Worm (Caenorhabditis elegans) whole organism, L1 larva: ENCODE data around the gene col-175.
"Not testable (repeated sequence)": the region's sequence is repeated elsewhere in the genome, so short reads cannot be mapped to it uniquely, and the experiment has no call there.

Source experiments
- Y116A8C.19 ChIP-seq: sonication (generic microtip); optimal IDR thresholded peaks from 2 replicates; lab custom pipeline; 2016; ENCODE audit warnings: missing compliant biosample characterization, missing genetic modification characterization, borderline replicate concordance
- aha-1 ChIP-seq: fragments of 150-350 bp; optimal IDR thresholded peaks from 2 replicates; lab custom pipeline; 2014; ENCODE audit warnings: missing biosample characterization, missing genetic modification characterization
- aly-2 ChIP-seq: fragments of 150-350 bp; optimal IDR thresholded peaks from 2 replicates; lab custom pipeline; 2014; ENCODE audit warnings: missing biosample characterization, missing genetic modification characterization
- ama-1 ChIP-seq: fragments of 150-350 bp; optimal IDR thresholded peaks from 2 replicates; lab custom pipeline; 2014
- blmp-1 ChIP-seq: fragments of 150-350 bp; optimal IDR thresholded peaks from 2 replicates; lab custom pipeline; 2014; ENCODE audit warnings: missing biosample characterization, missing genetic modification characterization
- ceh-63 ChIP-seq: fragments of 200-800 bp; sonication (Bioruptor generic); optimal IDR thresholded peaks from 2 replicates; lab custom pipeline; 2018; ENCODE audit warnings: mild to moderate bottlenecking, missing genetic modification characterization, missing compliant biosample characterization
- ceh-82 ChIP-seq, 3 experiments: fragments of 150-350 bp in 1 of 3; sonication (generic microtip) in 2 of 3; optimal IDR thresholded peaks; 2 replicates each; lab custom pipeline; 2014 to 2017; ENCODE audit warnings: missing biosample characterization in 3 of 3, missing genetic modification characterization in 3 of 3
- dsc-1 ChIP-seq: sonication (generic microtip); optimal IDR thresholded peaks from 2 replicates; lab custom pipeline; 2016; ENCODE audit warnings: mild to moderate bottlenecking, missing genetic modification characterization, missing compliant biosample characterization
- efl-1 ChIP-seq, 4 experiments: fragments of 150-350 bp; optimal IDR thresholded peaks in 3 of 4; peaks in 1 of 4; 1 replicate in 1 of 4; 2 replicates in 3 of 4; lab custom pipeline; 2014; ENCODE audit warnings: missing biosample characterization in 2 of 4, missing genetic modification characterization in 2 of 4, missing genetic modification reagents in 2 of 4
- elt-3 ChIP-seq, 6 experiments: fragments of 150-350 bp in 1 of 6; sonication (generic microtip); optimal IDR thresholded peaks; 2 replicates each; lab custom pipeline; 2017 to 2018; ENCODE audit warnings: missing biosample characterization in 6 of 6, missing genetic modification characterization in 6 of 6, inconsistent platforms in 1 of 6
- ets-5 ChIP-seq: fragments of 200-800 bp; sonication (Bioruptor generic); IDR thresholded peaks from 2 replicates; pipeline ENCODE4 v1.3.6; 2022; ENCODE audit warnings: missing genetic modification characterization, missing compliant biosample characterization
- isw-1 ChIP-seq: fragments of 200-800 bp; sonication (Bioruptor generic); IDR thresholded peaks from 2 replicates; pipeline ENCODE4 v1.3.6; 2022; ENCODE audit warnings: missing genetic modification characterization, missing compliant biosample characterization
- lin-14 ChIP-seq: fragments of 200-800 bp; sonication (Bioruptor generic); optimal IDR thresholded peaks from 2 replicates; lab custom pipeline; 2018; ENCODE audit warnings: mild to moderate bottlenecking, missing genetic modification characterization, moderate library complexity, missing compliant biosample characterization
- lsy-2 ChIP-seq, 2 experiments: fragments of 150-350 bp; optimal IDR thresholded peaks; 2 replicates each; lab custom pipeline; 2014; ENCODE audit warnings: missing biosample characterization in 2 of 2, missing genetic modification characterization in 2 of 2
- nhr-11 ChIP-seq: fragments of 150-350 bp; optimal IDR thresholded peaks from 2 replicates; lab custom pipeline; 2014; ENCODE audit warnings: missing biosample characterization, missing genetic modification characterization
- nhr-71 ChIP-seq: sonication (generic microtip); optimal IDR thresholded peaks from 2 replicates; lab custom pipeline; 2016; ENCODE audit warnings: mild to moderate bottlenecking, missing genetic modification characterization, moderate library complexity, missing compliant biosample characterization
- nhr-85 ChIP-seq: sonication (generic microtip); peaks from one replicate; lab custom pipeline; 2016; ENCODE audit warnings: missing genetic modification characterization, inconsistent platforms, missing compliant biosample characterization
- skn-1 ChIP-seq: fragments of 150-350 bp; optimal IDR thresholded peaks from 2 replicates; lab custom pipeline; 2014; ENCODE audit warnings: missing biosample characterization, missing genetic modification characterization
- snpc-4 ChIP-seq: fragments of 150-350 bp; optimal IDR thresholded peaks from 2 replicates; lab custom pipeline; 2014; ENCODE audit warnings: missing biosample characterization, missing genetic modification characterization
- sox-4 ChIP-seq: sonication (generic microtip); optimal IDR thresholded peaks from 2 replicates; lab custom pipeline; 2016; ENCODE audit warnings: missing genetic modification characterization, missing compliant biosample characterization
- tlp-1 ChIP-seq: fragments of 150-350 bp; optimal IDR thresholded peaks from 2 replicates; lab custom pipeline; 2014; ENCODE audit warnings: missing biosample characterization, missing genetic modification characterization
- unc-130 ChIP-seq: fragments of 150-350 bp; optimal IDR thresholded peaks from 2 replicates; lab custom pipeline; 2017; ENCODE audit warnings: missing biosample characterization, missing genetic modification characterization, inconsistent platforms
- unc-30 ChIP-seq: sonication (generic microtip); optimal IDR thresholded peaks from 2 replicates; lab custom pipeline; 2017; ENCODE audit warnings: missing biosample characterization, missing genetic modification characterization
- unc-98 ChIP-seq: fragments of 200-800 bp; sonication (Bioruptor generic); IDR thresholded peaks from 2 replicates; pipeline ENCODE4 v1.3.6; 2022; ENCODE audit warnings: missing genetic modification characterization, missing compliant biosample characterization
- ztf-11 ChIP-seq, 2 experiments: sonication (generic microtip); optimal IDR thresholded peaks; 2 replicates each; lab custom pipeline; 2016 to 2017; ENCODE audit warnings: missing genetic modification characterization in 2 of 2, missing biosample characterization in 1 of 2, missing compliant biosample characterization in 1 of 2
- ztf-4 ChIP-seq: fragments of 150-350 bp; optimal IDR thresholded peaks from 2 replicates; lab custom pipeline; 2014; ENCODE audit warnings: missing biosample characterization, missing genetic modification characterization

The col-175 gene

DNA sequence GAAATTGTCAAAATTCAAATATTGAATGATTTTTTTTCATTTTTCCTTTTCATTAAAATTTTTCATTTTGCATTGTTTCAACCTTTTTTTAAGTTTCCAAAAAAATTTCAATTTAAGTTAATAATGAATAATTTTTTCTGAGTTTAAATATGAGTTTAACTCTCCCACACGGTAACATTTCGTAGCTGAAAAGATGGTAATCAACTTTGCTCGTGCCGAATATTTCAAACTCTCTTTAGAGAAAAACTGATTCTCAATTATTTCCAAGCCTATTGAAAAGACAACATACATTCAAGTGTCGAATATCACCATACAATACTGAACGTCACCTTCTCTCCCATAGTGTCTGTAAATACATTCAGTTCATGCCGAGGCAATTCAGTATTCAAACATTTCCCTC is 25.5 kb downstream of the col-175 start:
- TF ChIP-seq snpc-4 (no peak), ets-5 (GFP tag; lab: Robert Waterston, UW) (no peak), dsc-1 (tag; lab: Kevin White, UChicago) (no peak)

DNA sequence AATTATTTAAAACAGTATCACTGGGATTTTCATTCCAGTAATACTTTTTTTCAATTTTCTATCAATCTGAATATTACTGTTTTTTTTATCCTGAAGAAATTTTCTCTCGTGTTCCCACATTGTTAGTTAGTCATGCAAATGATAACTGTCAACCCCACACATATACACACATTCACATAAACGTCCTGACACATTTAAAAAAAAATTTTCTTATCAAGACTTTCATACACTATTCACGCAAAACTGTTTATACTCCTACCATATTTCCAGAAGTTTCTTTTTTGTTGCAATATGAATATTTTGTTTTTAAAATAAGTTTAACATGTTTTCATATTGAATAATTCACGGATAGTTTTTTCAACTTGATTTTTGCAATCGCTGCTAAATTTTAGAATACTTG is 25.9 kb downstream of the col-175 start:
- TF ChIP-seq skn-1 = no peak

DNA sequence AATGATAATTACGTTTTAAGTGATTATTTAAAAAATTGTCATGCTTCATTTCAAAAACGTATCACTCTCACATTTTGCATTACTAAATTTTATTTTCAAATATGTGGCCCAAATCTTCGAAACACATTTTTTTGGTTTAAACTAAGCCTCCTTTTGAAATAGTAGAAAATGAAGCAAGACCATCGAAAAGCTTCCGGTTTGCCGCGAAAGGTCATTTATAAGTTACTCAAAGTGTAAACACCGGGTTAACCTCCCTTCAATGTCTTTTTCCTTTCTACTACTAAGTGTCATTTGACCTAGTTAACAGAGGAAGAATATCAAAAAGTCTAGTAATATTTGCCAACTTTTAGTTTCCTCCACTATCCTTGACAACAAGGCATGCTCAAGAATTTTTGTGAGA is 27.7 kb downstream of the col-175 start:
- TF ChIP-seq unc-98 (GFP tag; lab: Robert Waterston, UW) = no peak
- TF ChIP-seq isw-1 (GFP tag; lab: Robert Waterston, UW) = no peak
- no peak for TF ChIP-seq Y116A8C.19 (tag; lab: Kevin White, UChicago)
- TF ChIP-seq ceh-82 (tag; optimal IDR thresholded peaks at IDR 0.05; lab: Kevin White, UChicago) = no peak
- peak; percentile 8 for TF ChIP-seq blmp-1 (tag; lab: Kevin White, UChicago)

DNA sequence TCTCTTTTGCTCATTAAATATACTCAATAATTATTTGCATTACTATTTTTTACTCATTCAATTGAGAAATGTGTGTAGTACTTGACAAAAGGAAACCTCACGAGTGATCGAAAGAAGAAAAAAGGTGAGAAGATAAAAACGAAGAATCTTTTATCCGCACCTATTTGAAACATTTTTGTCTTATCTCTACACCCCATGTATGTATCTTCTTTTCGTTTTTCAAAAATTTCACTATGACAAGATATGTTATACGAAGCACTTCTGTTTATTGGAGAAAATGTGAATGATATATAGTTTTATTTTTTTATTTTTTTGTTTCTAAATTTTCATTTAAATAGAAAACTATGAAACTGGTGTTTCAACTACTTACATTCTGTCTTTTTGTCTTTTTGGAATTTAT is 29.4 kb downstream of the col-175 start:
- TF ChIP-seq lin-14 (GFP tag; lab: Kevin White, UChicago) (peak; percentile 17), blmp-1 (tag; lab: Kevin White, UChicago) (peak; percentile 80), unc-30 (tag; lab: Kevin White, UChicago) (no peak), nhr-85 (tag; lab: Kevin White, UChicago) (peak; percentile 55), ceh-82 (tag; optimal IDR thresholded peaks at IDR 0.05; lab: Kevin White, UChicago) (no peak), nhr-11 (tag; lab: Kevin White, UChicago) (no peak), ama-1 (lab: Kevin White, UChicago) (no peak)

DNA sequence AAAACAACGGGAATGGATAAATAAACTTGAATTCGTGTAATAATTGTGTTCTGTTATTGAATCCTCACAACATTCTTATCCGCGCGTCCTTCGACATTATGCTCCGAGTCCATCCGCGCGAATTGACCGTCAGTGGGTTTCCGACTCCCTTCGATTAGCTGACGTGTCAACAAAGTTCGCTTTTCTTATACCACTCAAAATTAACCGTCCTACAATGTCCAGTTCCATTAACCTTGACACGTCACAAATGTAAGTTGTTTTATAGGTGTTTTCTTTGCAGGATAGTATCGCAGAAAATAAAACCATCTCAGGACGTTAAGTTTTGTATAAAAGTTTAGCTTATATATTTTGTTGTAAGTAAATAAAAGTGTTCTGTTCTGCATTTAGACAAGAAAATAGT is 30.9 kb downstream of the col-175 start, which contains the start of gene crb-3:
Gene crb-3 (plus strand): TSS at position 301 of the 400 bp plus-strand sequence.
- TF ChIP-seq lsy-2 (tag; optimal IDR thresholded peaks at IDR 0.05; lab: Kevin White, UChicago); lin-14 (GFP tag; lab: Kevin White, UChicago); ztf-11 (tag; optimal IDR thresholded peaks at IDR 0.05; lab: Kevin White, UChicago): not testable (repeated sequence)

DNA sequence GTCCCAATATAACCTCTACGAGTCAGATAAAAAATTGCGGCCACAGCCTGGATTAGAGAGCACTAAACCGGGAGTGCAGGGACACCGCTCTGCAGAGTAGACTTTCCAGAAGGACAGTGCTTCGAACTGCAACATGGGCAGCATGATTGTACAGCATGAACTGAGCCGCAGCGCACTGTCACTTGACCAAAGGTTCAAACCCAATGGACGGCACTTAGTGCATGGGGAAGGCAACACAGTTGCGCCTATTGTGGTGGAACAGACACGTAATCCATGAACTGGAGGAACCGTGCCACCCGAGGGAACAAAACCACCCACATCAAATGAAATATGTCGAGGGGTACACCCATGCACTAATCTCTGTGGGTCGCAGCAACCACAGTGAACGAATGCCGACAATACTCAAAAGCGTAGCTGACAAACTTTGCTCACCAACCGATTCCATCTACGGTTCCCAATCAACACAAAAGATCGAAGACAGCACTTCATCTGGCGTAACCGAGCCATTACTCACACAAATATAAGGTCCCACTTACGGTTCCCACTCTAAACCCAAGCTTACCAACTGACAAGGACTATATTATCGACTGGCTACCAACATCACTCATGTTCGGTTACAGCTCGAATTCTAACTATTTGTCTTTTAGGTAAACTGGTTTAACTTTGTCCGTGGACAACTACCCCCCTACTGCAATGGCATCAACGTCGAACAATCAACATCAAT is 38.9 kb downstream of the col-175 start:
- TF ChIP-seq efl-1 (optimal IDR thresholded peaks at IDR 0.05; lab: Kevin White, UChicago) (no peak), efl-1 (GFP tag; optimal IDR thresholded peaks at IDR 0.05 in 1 of 2; lab: Kevin White, UChicago) (peak in 1 of 2 experiments; percentile 55), elt-3 (tag; optimal IDR thresholded peaks at IDR 0.05; lab: Kevin White, UChicago) (no peak), sox-4 (tag; lab: Kevin White, UChicago) (no peak), aly-2 (no peak), ceh-63 (GFP tag; lab: Kevin White, UChicago) (no peak), blmp-1 (tag; lab: Kevin White, UChicago) (no peak), ztf-4 (tag; lab: Kevin White, UChicago) (no peak)
- TF ChIP-seq, all 84 proteins: peak for 1

DNA sequence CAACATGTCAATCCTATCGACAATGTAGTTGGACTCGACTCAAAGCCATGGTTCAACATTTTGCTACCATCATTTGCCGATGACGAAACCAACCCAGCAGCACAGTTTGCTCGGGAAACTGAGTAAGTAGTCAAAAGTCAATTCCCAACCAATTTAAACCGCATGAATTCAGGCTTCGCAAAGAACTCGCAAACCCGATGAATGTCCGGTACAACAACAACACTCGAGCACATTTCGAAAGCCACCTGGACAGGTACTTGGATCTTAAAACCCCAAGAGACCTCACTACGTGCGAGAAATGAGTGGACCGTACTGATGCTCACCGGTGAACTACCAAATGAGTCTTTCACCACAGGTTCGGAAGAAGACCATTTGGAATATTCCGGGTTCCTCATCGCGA is 40.3 kb downstream of the col-175 start:
- TF ChIP-seq efl-1 (optimal IDR thresholded peaks at IDR 0.05; lab: Kevin White, UChicago) (no peak), efl-1 (GFP tag; optimal IDR thresholded peaks at IDR 0.05 in 1 of 2; lab: Kevin White, UChicago) (peak in 1 of 2 experiments; percentile 16), tlp-1 (tag; lab: Kevin White, UChicago) (no peak)

DNA sequence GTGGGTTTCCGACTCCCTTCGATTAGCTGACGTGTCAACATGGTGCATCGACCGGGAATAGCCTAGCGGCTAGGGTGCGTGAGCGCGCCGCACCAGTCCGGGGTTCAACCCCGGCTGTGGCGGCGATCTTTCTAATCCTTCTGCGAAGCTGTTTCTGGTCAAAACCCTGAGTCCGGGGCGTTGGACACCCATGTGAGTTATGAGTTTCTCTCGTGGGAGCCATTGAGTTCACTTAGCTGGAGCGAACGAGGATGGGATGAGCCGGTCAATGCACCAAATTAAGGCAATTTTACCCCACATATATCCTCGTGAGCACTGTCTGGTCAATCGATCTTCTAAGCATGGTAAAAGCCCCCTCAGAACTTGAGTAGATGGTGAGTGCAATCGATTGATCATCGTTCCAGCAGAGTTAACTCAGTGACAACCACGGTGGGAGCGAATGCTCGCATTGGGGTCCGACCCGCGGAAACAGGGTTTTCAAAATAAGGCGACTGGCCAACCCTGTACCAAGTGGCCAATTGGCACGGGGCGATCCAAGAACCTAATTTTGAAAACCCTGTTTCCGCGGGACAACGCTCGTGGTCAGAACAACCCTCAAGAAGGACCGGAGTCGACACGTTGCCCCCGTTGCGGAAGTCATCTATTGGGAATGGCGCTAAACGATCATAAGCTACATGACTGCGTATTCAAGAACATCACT is 42.5 kb downstream of the col-175 start, which contains the start of gene Y81B9A.1:
Gene Y81B9A.1 (plus strand): TSS at position 650 of the 700 bp plus-strand sequence.
- TF ChIP-seq nhr-71 (tag; lab: Kevin White, UChicago) (no peak), nhr-85 (tag; lab: Kevin White, UChicago) (no peak), aha-1 (tag; lab: Kevin White, UChicago) (no peak), unc-130 (tag; lab: Kevin White, UChicago) (no peak)
- TF ChIP-seq, all 84 proteins: peak for 0
